Worm (Caenorhabditis elegans) whole organism, L4 larva: ENCODE measurements around the gene aman-2.

Experiments
- D1046.2 ChIP-seq: fragments of 200-800 bp; sonication (Bioruptor generic); IDR thresholded peaks from 2 replicates; pipeline ENCODE4 v1.3.6; 2022; ENCODE audit warnings: missing genetic modification characterization, missing compliant biosample characterization
- F37D6.2 ChIP-seq: sonication (generic microtip); optimal IDR thresholded peaks from 2 replicates; lab custom pipeline; 2016; ENCODE audit warnings: mild to moderate bottlenecking, missing genetic modification characterization, missing compliant biosample characterization
- F44E2.7 ChIP-seq: fragments of 200-800 bp; sonication (Bioruptor generic); IDR thresholded peaks from 2 replicates; pipeline ENCODE4 v2.1.2; 2022; ENCODE audit warnings: missing genetic modification characterization, missing compliant biosample characterization
- Y105C5A.15 ChIP-seq: fragments of 200-800 bp; sonication (Bioruptor generic); IDR thresholded peaks from 2 replicates; pipeline ENCODE4 v1.3.6; 2022; ENCODE audit warnings: missing genetic modification characterization, missing compliant biosample characterization
- Y48G9A.11 ChIP-seq: fragments of 200-800 bp; sonication (Bioruptor generic); IDR thresholded peaks from 2 replicates; pipeline ENCODE4 v1.3.6; 2022; ENCODE audit warnings: missing genetic modification reagents, missing genetic modification characterization, missing compliant biosample characterization
- Y5F2A.4 ChIP-seq: fragments of 200-800 bp; sonication (Bioruptor generic); optimal IDR thresholded peaks from 2 replicates; lab custom pipeline; 2018; ENCODE audit warnings: mild to moderate bottlenecking, missing genetic modification characterization, missing compliant biosample characterization
- Y75B8A.6 ChIP-seq: fragments of 200-800 bp; sonication (Bioruptor generic); IDR thresholded peaks from 2 replicates; pipeline ENCODE4 v1.3.6; 2022; ENCODE audit warnings: missing genetic modification reagents, missing genetic modification characterization, missing compliant biosample characterization
- aha-1 ChIP-seq: fragments of 150-350 bp; peaks from one replicate; lab custom pipeline; 2014; ENCODE audit warnings: missing biosample characterization, missing genetic modification characterization
- ama-1 ChIP-seq: fragments of 150-350 bp; optimal IDR thresholded peaks from 2 replicates; lab custom pipeline; 2014; ENCODE audit warnings: inconsistent platforms, mixed read lengths
- ceh-28 ChIP-seq: fragments of 150-350 bp; optimal IDR thresholded peaks from 2 replicates; lab custom pipeline; 2014; ENCODE audit warnings: missing biosample characterization, missing genetic modification reagents, missing genetic modification characterization
- ceh-32 ChIP-seq: sonication (generic microtip); optimal IDR thresholded peaks from 2 replicates; lab custom pipeline; 2016; ENCODE audit warnings: mild to moderate bottlenecking, missing genetic modification characterization, missing compliant biosample characterization; ENCODE audit not compliant: poor library complexity
- ceh-82 ChIP-seq: sonication (generic microtip); optimal IDR thresholded peaks from 2 replicates; lab custom pipeline; 2017; ENCODE audit warnings: missing biosample characterization, missing genetic modification characterization
- cey-2 ChIP-seq: sonication (generic microtip); optimal IDR thresholded peaks from 3 replicates; lab custom pipeline; 2017; ENCODE audit warnings: missing genetic modification characterization, mild to moderate bottlenecking, missing compliant biosample characterization, antibody characterized with exemption, borderline replicate concordance; ENCODE audit not compliant: insufficient read depth
- daf-12 ChIP-seq: fragments of 150-350 bp; optimal IDR thresholded peaks from 2 replicates; lab custom pipeline; 2014; ENCODE audit warnings: missing biosample characterization, missing genetic modification reagents, missing genetic modification characterization
- daf-19 ChIP-seq: fragments of 200-800 bp; sonication (Bioruptor generic); conservative IDR thresholded peaks from 2 replicates; pipeline ENCODE4 v1.3.6; 2022; ENCODE audit warnings: missing genetic modification characterization, missing compliant biosample characterization
- dmd-6 ChIP-seq: fragments of 200-800 bp; sonication (Bioruptor generic); IDR thresholded peaks from 2 replicates; pipeline ENCODE4 v1.3.6; 2022; ENCODE audit warnings: missing genetic modification reagents, missing genetic modification characterization, missing compliant biosample characterization
- dpl-1 ChIP-seq: fragments of 150-350 bp; optimal IDR thresholded peaks from 2 replicates; lab custom pipeline; 2014; ENCODE audit warnings: missing biosample characterization, missing genetic modification reagents, missing genetic modification characterization
- duxl-1 ChIP-seq: sonication (generic microtip); optimal IDR thresholded peaks from 2 replicates; lab custom pipeline; 2016; ENCODE audit warnings: mild to moderate bottlenecking, missing genetic modification characterization, moderate library complexity, missing compliant biosample characterization; ENCODE audit not compliant: poor library complexity
- egl-43 ChIP-seq: fragments of 200-800 bp; sonication (Bioruptor generic); IDR thresholded peaks from 2 replicates; pipeline ENCODE4 v1.3.6; 2022; ENCODE audit warnings: missing genetic modification reagents, missing genetic modification characterization, missing compliant biosample characterization
- fkh-10 ChIP-seq: fragments of 150-350 bp; optimal IDR thresholded peaks from 2 replicates; lab custom pipeline; 2014; ENCODE audit warnings: missing biosample characterization, missing genetic modification reagents, missing genetic modification characterization
- fos-1 ChIP-seq: fragments of 150-350 bp; optimal IDR thresholded peaks from 2 replicates; lab custom pipeline; 2014; ENCODE audit warnings: missing biosample characterization, missing genetic modification characterization
- hlh-11 ChIP-seq: fragments of 200-800 bp; sonication (Bioruptor generic); optimal IDR thresholded peaks from 2 replicates; lab custom pipeline; 2018; ENCODE audit warnings: mild to moderate bottlenecking, missing genetic modification characterization, missing compliant biosample characterization
- jun-1 ChIP-seq: fragments of 150-350 bp; optimal IDR thresholded peaks from 2 replicates; lab custom pipeline; 2014; ENCODE audit warnings: missing biosample characterization, missing genetic modification reagents, missing genetic modification characterization
- lin-1 ChIP-seq: fragments of 200-800 bp; sonication (Bioruptor generic); IDR thresholded peaks from 2 replicates; pipeline ENCODE4 v1.3.6; 2022; ENCODE audit warnings: missing genetic modification reagents, missing genetic modification characterization, missing compliant biosample characterization
- lin-13 ChIP-seq: fragments of 150-350 bp; optimal IDR thresholded peaks from 2 replicates; lab custom pipeline; 2014; ENCODE audit warnings: missing biosample characterization, missing genetic modification reagents, missing genetic modification characterization
- lin-15B ChIP-seq: fragments of 150-350 bp; sonication (generic microtip); optimal IDR thresholded peaks from 3 replicates; lab custom pipeline; 2014; ENCODE audit warnings: missing biosample characterization, missing genetic modification characterization
- lin-29 ChIP-seq: fragments of 200-800 bp; sonication (Bioruptor generic); IDR thresholded peaks from 2 replicates; pipeline ENCODE4 v1.3.6; 2022; ENCODE audit warnings: missing genetic modification reagents, missing genetic modification characterization, missing compliant biosample characterization
- lin-39 ChIP-seq: fragments of 150-350 bp; optimal IDR thresholded peaks from 2 replicates; lab custom pipeline; 2014; ENCODE audit warnings: missing biosample characterization, missing genetic modification reagents, missing genetic modification characterization
- lir-3 ChIP-seq: sonication (generic microtip); optimal IDR thresholded peaks from 2 replicates; lab custom pipeline; 2016; ENCODE audit warnings: mild to moderate bottlenecking, missing genetic modification characterization, missing compliant biosample characterization
- madf-5 ChIP-seq, 2 experiments: fragments of 200-800 bp; sonication (Bioruptor generic); IDR thresholded peaks; 2 replicates each; pipeline ENCODE4 v1.3.6; 2022; ENCODE audit warnings: missing compliant biosample characterization in 2 of 2, missing genetic modification characterization in 2 of 2
- mdt-29 ChIP-seq: fragments of 200-800 bp; sonication (Bioruptor generic); IDR thresholded peaks from 2 replicates; pipeline ENCODE4 v1.3.6; 2022; ENCODE audit warnings: missing genetic modification reagents, missing genetic modification characterization, missing compliant biosample characterization
- mep-1 ChIP-seq: fragments of 150-350 bp; sonication (generic microtip); optimal IDR thresholded peaks from 3 replicates; lab custom pipeline; 2014; ENCODE audit warnings: missing biosample characterization, missing genetic modification characterization
- mes-2 ChIP-seq: sonication (generic microtip); optimal IDR thresholded peaks from 2 replicates; lab custom pipeline; 2016; ENCODE audit warnings: missing genotype, mild to moderate bottlenecking, missing genetic modification characterization, missing compliant biosample characterization; ENCODE audit not compliant: poor library complexity, severe bottlenecking
- mxl-3 ChIP-seq: fragments of 200-800 bp; sonication (Bioruptor generic); optimal IDR thresholded peaks from 2 replicates; lab custom pipeline; 2018; ENCODE audit warnings: mild to moderate bottlenecking, missing genetic modification characterization, missing compliant biosample characterization
- nhr-41 ChIP-seq: fragments of 200-800 bp; sonication (Bioruptor generic); IDR thresholded peaks from 2 replicates; pipeline ENCODE4 v1.3.6; 2022; ENCODE audit warnings: missing genetic modification reagents, missing genetic modification characterization, missing compliant biosample characterization
- nhr-42 ChIP-seq: fragments of 200-800 bp; sonication (Bioruptor generic); IDR thresholded peaks from 2 replicates; pipeline ENCODE4 v1.3.6; 2022; ENCODE audit warnings: missing genetic modification characterization, missing compliant biosample characterization
- nhr-77 ChIP-seq: fragments of 150-350 bp; optimal IDR thresholded peaks from 2 replicates; lab custom pipeline; 2014; ENCODE audit warnings: missing biosample characterization, missing genetic modification characterization
- pha-4 ChIP-seq, 2 experiments: fragments of 150-350 bp in 1 of 2; fragments of 200-800 bp in 1 of 2; sonication (Bioruptor generic) in 1 of 2; IDR thresholded peaks in 1 of 2; optimal IDR thresholded peaks in 1 of 2; 2 replicates each; pipeline versions ENCODE4 v1.3.6 to Lab custom; 2014 to 2022; ENCODE audit warnings: missing genetic modification characterization in 2 of 2, missing genetic modification reagents in 2 of 2, missing biosample characterization in 1 of 2, missing compliant biosample characterization in 1 of 2
- pqm-1 ChIP-seq: sonication (generic microtip); optimal IDR thresholded peaks from 2 replicates; lab custom pipeline; 2017; ENCODE audit warnings: missing biosample characterization, missing genetic modification characterization
- rbr-2 ChIP-seq: sonication (generic microtip); optimal IDR thresholded peaks from 2 replicates; lab custom pipeline; 2016; ENCODE audit warnings: missing genotype, missing genetic modification characterization, missing compliant biosample characterization
- sdz-12 ChIP-seq: fragments of 200-800 bp; sonication (Bioruptor generic); optimal IDR thresholded peaks from 2 replicates; lab custom pipeline; 2018; ENCODE audit warnings: mild to moderate bottlenecking, missing genetic modification characterization, missing compliant biosample characterization
- set-16 ChIP-seq: fragments of 200-800 bp; sonication (Bioruptor generic); IDR thresholded peaks from 2 replicates; pipeline ENCODE4 v1.3.6; 2022; ENCODE audit warnings: missing genetic modification reagents, missing genetic modification characterization, missing compliant biosample characterization
- skn-1 ChIP-seq: fragments of 150-350 bp; optimal IDR thresholded peaks from 2 replicates; lab custom pipeline; 2014; ENCODE audit warnings: missing biosample characterization, missing genetic modification characterization
- snpc-1.2 ChIP-seq: fragments of 200-800 bp; sonication (Bioruptor generic); IDR thresholded peaks from 2 replicates; pipeline ENCODE4 v1.3.6; 2022; ENCODE audit warnings: missing genetic modification reagents, missing genetic modification characterization, missing compliant biosample characterization
- snpc-4 ChIP-seq: fragments of 150-350 bp; optimal IDR thresholded peaks from 2 replicates; lab custom pipeline; 2014; ENCODE audit warnings: missing biosample characterization, missing genetic modification characterization
- tra-1 ChIP-seq: fragments of 200-800 bp; sonication (Bioruptor generic); IDR thresholded peaks from 2 replicates; pipeline ENCODE4 v1.3.6; 2022; ENCODE audit warnings: missing genetic modification reagents, missing genetic modification characterization, missing compliant biosample characterization
- unc-130 ChIP-seq: sonication (generic microtip); optimal IDR thresholded peaks from 2 replicates; lab custom pipeline; 2016; ENCODE audit warnings: missing genetic modification reagents, missing genetic modification characterization, missing compliant biosample characterization
- unc-39 ChIP-seq: sonication (generic microtip); optimal IDR thresholded peaks from 2 replicates; lab custom pipeline; 2017; ENCODE audit warnings: missing biosample characterization, missing genetic modification characterization

The aman-2 gene

DNA sequence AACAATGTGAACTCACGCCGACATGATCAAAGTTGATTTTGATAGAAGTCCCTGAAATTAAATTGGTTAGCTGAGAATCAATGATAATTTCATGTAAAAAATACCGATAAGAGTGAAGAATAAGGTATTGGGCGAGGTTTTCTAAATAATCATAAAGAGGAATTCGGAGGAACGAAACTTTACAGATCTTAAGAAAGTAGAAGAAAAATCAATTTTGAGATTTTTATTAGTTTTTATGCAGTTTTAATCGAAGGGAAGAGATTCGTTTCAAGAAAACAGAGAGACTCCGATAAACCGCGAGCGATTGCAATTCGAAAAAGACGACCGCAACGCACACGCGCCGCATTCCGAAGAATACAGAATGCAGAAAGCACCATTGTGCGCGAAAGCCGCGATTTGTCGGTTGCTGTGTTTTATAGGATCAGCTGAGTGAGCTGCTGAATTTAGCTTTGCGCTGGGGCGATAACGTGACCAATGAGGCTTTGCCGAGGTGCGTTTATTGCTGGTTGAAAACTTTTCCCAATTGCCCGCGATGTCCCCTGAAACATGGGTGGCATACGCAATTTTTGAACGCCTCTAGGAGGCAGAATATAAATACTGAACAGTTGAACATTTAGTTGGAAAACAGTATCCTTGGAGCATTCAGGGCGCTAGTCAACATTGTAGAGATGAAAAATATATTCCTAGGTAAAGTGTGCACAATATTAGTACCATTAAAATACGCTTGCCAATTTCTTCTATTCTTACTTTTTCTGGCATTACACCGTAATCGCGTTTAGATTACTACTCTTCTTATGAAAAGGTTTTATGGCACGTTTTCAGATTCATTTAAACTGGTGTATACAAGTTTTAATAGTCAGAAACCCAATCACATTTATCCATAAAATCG, 46.9 kb upstream of the aman-2 start, which contains the start of gene snr-4 (continued):
- TF ChIP-seq snpc-1.2 (GFP tag; lab: Robert Waterston, UW) (peak; percentile 83), ama-1 (lab: Kevin White, UChicago) (peak; percentile 98), daf-12 (tag; lab: Kevin White, UChicago) (no peak), lin-1 (peak; percentile 92), mxl-3 (GFP tag; lab: Kevin White, UChicago) (peak; percentile 84), nhr-41 (GFP tag; lab: Robert Waterston, UW) (0 out of 2 replicates have a peak, but pooled peaks have one; percentile 8), ceh-28 (no peak), D1046.2 (GFP tag; lab: Robert Waterston, UW) (peak; percentile 56; the same call in 1 of the 2 replicates), pha-4 (GFP tag; IDR thresholded peaks at IDR 0.05; lab: Robert Waterston, UW) (peak; percentile 81), pha-4 (tag; optimal IDR thresholded peaks at IDR 0.05; lab: Kevin White, UChicago) (no peak), hlh-11 (tag; lab: Kevin White, UChicago) (peak; percentile 96), duxl-1 (tag; lab: Kevin White, UChicago) (peak; percentile 78), cey-2 (tag; lab: Kevin White, UChicago) (no peak), Y105C5A.15 (GFP tag; lab: Robert Waterston, UW) (peak; percentile 5; the same call in 1 of the 2 replicates), rbr-2 (peak; percentile 93), snpc-4 (peak; percentile 97), daf-19 (0 out of 2 replicates have a peak, but pooled peaks have one; percentile 34), mes-2 (tag; lab: Kevin White, UChicago) (peak; percentile 95), nhr-77 (tag; lab: Kevin White, UChicago) (peak; percentile 90), mdt-29 (GFP tag; lab: Robert Waterston, UW) (peak; percentile 91), fos-1 (no peak), F37D6.2 (tag; lab: Kevin White, UChicago) (peak; percentile 85), Y75B8A.6 (GFP tag; lab: Robert Waterston, UW) (peak; percentile 69; the same call in 1 of the 2 replicates), jun-1 (tag; lab: Kevin White, UChicago) (peak; percentile 78), lin-15B (tag; lab: Kevin White, UChicago) (peak; percentile 21), madf-5 (GFP tag; IDR thresholded peaks at IDR 0.05; lab: Robert Waterston, UW) (0 out of 4 replicates have a peak, but pooled peaks of 1 of the 2 experiments have one; percentile 22), Y48G9A.11 (peak; percentile 82), mep-1 (peak; percentile 97), lin-13 (GFP tag; lab: Kevin White, UChicago) (peak; percentile 86), tra-1 (GFP tag; lab: Robert Waterston, UW) (peak; percentile 71; the same call in 1 of the 2 replicates), lir-3 (tag; lab: Kevin White, UChicago) (peak; percentile 18), F44E2.7 (GFP tag; lab: Robert Waterston, UW) (no peak), lin-39 (no peak), unc-39 (tag; lab: Kevin White, UChicago) (no peak), ceh-32 (peak; percentile 21), Y5F2A.4 (GFP tag; lab: Kevin White, UChicago) (peak; percentile 50), dpl-1 (GFP tag; lab: Kevin White, UChicago) (peak; percentile 82), skn-1 (tag; lab: Kevin White, UChicago) (no peak), ceh-82 (tag; lab: Kevin White, UChicago) (no peak), unc-130 (GFP tag; lab: Kevin White, UChicago) (peak; percentile 92), aha-1 (tag; lab: Kevin White, UChicago) (peak; percentile 96), pqm-1 (peak; percentile 33), fkh-10 (GFP tag; lab: Kevin White, UChicago) (peak; percentile 73), egl-43 (peak; percentile 93), set-16 (GFP tag; lab: Robert Waterston, UW) (peak; percentile 71), dmd-6 (GFP tag; lab: Robert Waterston, UW) (peak; percentile 96), lin-29 (no peak), sdz-12 (GFP tag; lab: Kevin White, UChicago) (peak; percentile 82), nhr-42 (GFP tag; lab: Robert Waterston, UW) (peak; percentile 91)
